Fruit fly (Drosophila melanogaster) whole organism, adult: ENCODE data around the gene CG7728.

Experiments used
- CG11617 ChIP-seq: fragments of 200-800 bp; sonication (Bioruptor generic); optimal IDR thresholded peaks from 2 replicates; lab custom pipeline; 2017; ENCODE audit warnings: mild to moderate bottlenecking, missing biosample characterization, missing genetic modification reagents, missing genetic modification characterization
- CG12768 ChIP-seq: fragments of 200-800 bp; sonication (Bioruptor generic); optimal IDR thresholded peaks from 2 replicates; lab custom pipeline; 2017; ENCODE audit warnings: missing biosample characterization, missing genetic modification characterization, mild to moderate bottlenecking, moderate library complexity, missing genetic modification reagents
- CG14711 ChIP-seq: fragments of 200-800 bp; sonication (Bioruptor generic); optimal IDR thresholded peaks from 2 replicates; lab custom pipeline; 2018; ENCODE audit warnings: missing biosample characterization, mild to moderate bottlenecking, missing genetic modification characterization, moderate library complexity
- CG1620 ChIP-seq: fragments of 200-800 bp; sonication (Bioruptor generic); optimal IDR thresholded peaks from 2 replicates; lab custom pipeline; 2016; ENCODE audit warnings: missing biosample characterization, missing genetic modification characterization
- CG33017 ChIP-seq: fragments of 200-800 bp; sonication (Bioruptor generic); optimal IDR thresholded peaks from 2 replicates; lab custom pipeline; 2018; ENCODE audit warnings: missing biosample characterization, mild to moderate bottlenecking, missing genetic modification characterization, moderate library complexity
- CG5204 ChIP-seq: fragments of 200-800 bp; sonication (Bioruptor generic); optimal IDR thresholded peaks from 2 replicates; lab custom pipeline; 2016; ENCODE audit warnings: missing biosample characterization, missing genetic modification characterization
- CG7045 ChIP-seq: fragments of 200-800 bp; sonication (Bioruptor generic); optimal IDR thresholded peaks from 2 replicates; lab custom pipeline; 2017; ENCODE audit warnings: missing biosample characterization, mild to moderate bottlenecking, missing genetic modification characterization
- CG7101 ChIP-seq: fragments of 200-800 bp; sonication (Bioruptor generic); optimal IDR thresholded peaks from 2 replicates; lab custom pipeline; 2018; ENCODE audit warnings: missing biosample characterization, mild to moderate bottlenecking, missing genetic modification characterization, moderate library complexity
- Clk ChIP-seq: fragments of 200-800 bp; sonication (Bioruptor generic); optimal IDR thresholded peaks from 2 replicates; lab custom pipeline; 2017; ENCODE audit warnings: missing biosample characterization, missing genetic modification characterization
- Crg-1 ChIP-seq: fragments of 200-800 bp; sonication (Bioruptor generic); optimal IDR thresholded peaks from 2 replicates; lab custom pipeline; 2016; ENCODE audit warnings: missing biosample characterization, missing genetic modification characterization
- Hr96 ChIP-seq: fragments of 200-800 bp; sonication (Bioruptor generic); optimal IDR thresholded peaks from 2 replicates; lab custom pipeline; 2016; ENCODE audit warnings: missing biosample characterization, missing genetic modification characterization
- Mnt ChIP-seq: fragments of 200-800 bp; sonication (Bioruptor generic); optimal IDR thresholded peaks from 2 replicates; lab custom pipeline; 2016; ENCODE audit warnings: missing biosample characterization, mild to moderate bottlenecking, missing genetic modification characterization
- bab1 ChIP-seq: fragments of 200-800 bp; sonication (Bioruptor generic); optimal IDR thresholded peaks from 3 replicates; lab custom pipeline; 2019; ENCODE audit warnings: missing biosample characterization, mild to moderate bottlenecking, missing genetic modification characterization, moderate library complexity
- cic ChIP-seq: fragments of 200-800 bp; sonication (Bioruptor generic); optimal IDR thresholded peaks from 2 replicates; lab custom pipeline; 2017; ENCODE audit warnings: missing biosample characterization, mild to moderate bottlenecking, missing genetic modification characterization, moderate library complexity
- cnc ChIP-seq, 2 experiments: fragments of >200 bp; optimal IDR thresholded peaks; 2 replicates each; lab custom pipeline; 2017
- kay ChIP-seq: fragments of 200-800 bp; sonication (Bioruptor generic); peaks from one replicate; lab custom pipeline; 2016; ENCODE audit warnings: missing biosample characterization, missing genetic modification characterization, borderline replicate concordance
- ovo ChIP-seq: fragments of 200-800 bp; sonication (Bioruptor generic); optimal IDR thresholded peaks from 2 replicates; lab custom pipeline; 2016; ENCODE audit warnings: missing biosample characterization, missing genetic modification characterization
- pad ChIP-seq: fragments of 200-800 bp; sonication (Bioruptor generic); optimal IDR thresholded peaks from 3 replicates; lab custom pipeline; 2017; ENCODE audit warnings: missing biosample characterization, missing genetic modification characterization, mild to moderate bottlenecking, moderate library complexity, missing genetic modification reagents
- tj ChIP-seq: fragments of 200-800 bp; sonication (Bioruptor generic); optimal IDR thresholded peaks from 3 replicates; lab custom pipeline; 2017; ENCODE audit warnings: missing biosample characterization, mild to moderate bottlenecking, missing genetic modification characterization, moderate library complexity
- toe ChIP-seq: fragments of 200-800 bp; sonication (Bioruptor generic); optimal IDR thresholded peaks from 2 replicates; lab custom pipeline; 2016; ENCODE audit warnings: missing biosample characterization, missing genetic modification characterization

The CG7728 gene

DNA sequence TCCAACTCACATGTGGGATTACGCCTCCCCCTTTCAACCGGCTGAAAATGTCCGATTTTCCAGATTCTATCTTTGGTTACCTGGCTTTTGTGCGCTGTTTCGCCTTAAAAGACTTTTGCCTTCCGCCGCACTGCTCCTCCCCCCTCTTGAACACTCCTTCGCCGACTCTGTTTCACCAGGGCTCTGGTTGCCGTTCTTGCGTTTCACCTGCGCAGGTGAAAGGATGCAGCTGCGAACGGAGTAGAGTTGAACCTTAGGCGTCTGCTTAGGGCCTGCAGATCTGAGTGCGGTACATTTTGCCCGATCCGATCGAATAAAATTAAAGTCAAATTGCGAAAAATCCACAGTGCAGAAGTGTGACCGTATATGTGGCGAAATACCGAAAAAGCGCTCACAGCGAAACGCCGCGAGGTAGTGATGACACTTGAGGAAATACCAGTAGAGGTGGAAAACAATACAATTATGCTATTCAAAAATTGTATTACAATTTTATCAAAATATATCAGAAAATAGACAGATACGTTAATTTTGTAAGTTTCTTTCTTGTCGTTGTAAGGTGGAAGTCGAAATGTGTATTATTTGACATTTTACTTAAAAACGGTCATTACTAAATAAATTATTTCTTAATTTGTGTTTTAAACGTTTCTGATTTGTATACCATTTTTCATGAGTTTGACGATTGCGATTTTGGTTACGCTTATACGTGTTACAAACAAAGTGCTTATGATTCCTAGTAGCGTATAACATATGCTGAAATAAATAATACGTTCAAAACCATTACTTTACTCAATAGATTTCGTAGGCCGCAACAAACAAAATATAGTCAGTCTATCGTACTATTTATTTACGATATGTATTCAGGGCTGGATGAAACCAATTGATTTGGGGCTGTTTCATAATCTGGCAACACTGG lies at the start of gene CG7728, which contains the start of gene CG6664:
TSS of gene CG7728 (plus strand) at position 874 of the 913 bp plus-strand sequence.
TSS of gene CG6664 (minus strand) at position 518 of the 913 bp plus-strand sequence.
- TF ChIP-seq CG33017 (tag; lab: Kevin White, UChicago) (no peak), ovo (peak; percentile 60), toe (GFP tag; lab: Kevin White, UChicago) (peak; percentile 69), Hr96 (GFP tag; lab: Kevin White, UChicago) (peak; percentile 68), CG14711 (tag; lab: Kevin White, UChicago) (no peak), CG1620 (GFP tag; lab: Kevin White, UChicago) (peak; percentile 37), cic (GFP tag; lab: Kevin White, UChicago) (no peak), CG12768 (peak; percentile 61), CG11617 (GFP tag; lab: Kevin White, UChicago) (peak; percentile 66), Clk (GFP tag; lab: Kevin White, UChicago) (peak; percentile 21), CG7045 (GFP tag; lab: Kevin White, UChicago) (peak; percentile 42), tj (GFP tag; lab: Kevin White, UChicago) (peak; percentile 48), cnc (optimal IDR thresholded peaks at IDR 0.05; lab: Kevin White, UChicago) (no peak), Mnt (peak; percentile 98), pad (peak; percentile 16), CG5204 (GFP tag; lab: Kevin White, UChicago) (no peak), bab1 (peak; percentile 54), kay (no peak), Crg-1 (GFP tag; lab: Kevin White, UChicago) (peak; percentile 15), CG7101 (tag; lab: Kevin White, UChicago) (peak; percentile 46)

DNA sequence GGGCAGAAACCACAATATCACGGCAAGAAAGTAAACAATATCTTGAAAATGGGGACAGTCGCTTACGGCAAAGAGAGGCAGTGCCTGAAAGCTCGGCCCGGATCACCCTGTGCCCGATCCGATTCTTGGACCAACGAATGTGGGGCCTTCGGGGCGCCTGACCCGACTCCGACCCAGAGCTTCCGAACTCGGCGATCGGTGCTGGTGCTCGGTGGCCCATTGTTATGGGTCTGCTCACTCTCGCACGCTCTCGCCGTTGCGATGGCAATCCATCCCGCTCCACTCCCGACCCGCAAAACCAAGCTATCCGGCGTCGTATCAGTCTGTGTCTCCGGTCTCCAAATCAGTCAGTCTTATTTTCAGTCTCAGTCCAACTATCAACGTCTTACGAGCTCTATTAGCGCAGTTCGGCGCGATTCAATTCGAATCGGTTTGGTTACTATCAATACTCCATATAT lies 46.7 kb upstream of the CG7728 start, which contains the start of gene Exn:
TSS of gene Exn (plus strand) at position 362 of the 458 bp plus-strand sequence.
- TF ChIP-seq kay (no peak), cic (GFP tag; lab: Kevin White, UChicago) (peak; percentile 76), Clk (GFP tag; lab: Kevin White, UChicago) (no peak), CG33017 (tag; lab: Kevin White, UChicago) (peak; percentile 46), toe (GFP tag; lab: Kevin White, UChicago) (no peak), Mnt (peak; percentile 66), CG1620 (GFP tag; lab: Kevin White, UChicago) (peak; percentile 29), pad (peak; percentile 47), CG7045 (GFP tag; lab: Kevin White, UChicago) (no peak), Crg-1 (GFP tag; lab: Kevin White, UChicago) (no peak), tj (GFP tag; lab: Kevin White, UChicago) (peak; percentile 1), CG12768 (peak; percentile 83), CG7101 (tag; lab: Kevin White, UChicago) (peak; percentile 28), bab1 (peak; percentile 77), cnc (optimal IDR thresholded peaks at IDR 0.05; lab: Kevin White, UChicago) (no peak), CG11617 (GFP tag; lab: Kevin White, UChicago) (peak; percentile 42)

DNA sequence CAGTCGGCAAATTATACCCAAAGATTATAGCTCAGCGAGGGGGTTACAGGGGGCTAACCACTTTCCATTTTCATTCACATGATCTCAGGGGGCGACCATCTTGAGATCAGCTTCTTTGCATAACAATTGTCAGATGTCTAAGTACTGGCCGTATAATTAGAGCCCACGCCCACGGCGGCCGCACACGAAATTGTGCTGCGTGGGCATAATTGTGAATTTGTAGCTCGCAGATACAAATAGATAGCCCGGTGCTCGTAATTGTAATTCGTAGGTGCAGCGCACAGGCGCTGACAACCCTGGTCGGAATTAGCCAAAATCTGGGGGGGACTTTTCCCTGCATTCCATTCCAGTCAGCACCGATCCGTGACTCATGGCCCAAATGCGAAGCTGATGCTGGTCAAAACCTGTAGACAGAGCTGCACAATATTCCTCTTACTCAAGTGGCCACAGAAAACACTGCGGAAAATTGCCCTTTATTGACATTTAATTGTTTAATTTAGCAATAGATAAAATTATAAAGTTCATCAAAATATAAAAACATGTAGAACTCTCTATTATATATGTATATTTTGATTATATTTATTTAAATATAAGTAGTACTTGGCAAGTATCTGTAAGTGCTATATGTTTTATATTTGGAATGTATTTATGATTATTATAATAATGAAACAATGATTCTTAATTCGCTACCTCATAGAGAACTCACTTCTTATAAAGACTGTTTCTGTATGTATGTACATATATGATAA lies 44.6 kb upstream of the CG7728 start:
- TF ChIP-seq CG5204 (GFP tag; lab: Kevin White, UChicago) (no peak), pad (no peak), Crg-1 (GFP tag; lab: Kevin White, UChicago) (no peak), tj (GFP tag; lab: Kevin White, UChicago) (peak; percentile 64)

DNA sequence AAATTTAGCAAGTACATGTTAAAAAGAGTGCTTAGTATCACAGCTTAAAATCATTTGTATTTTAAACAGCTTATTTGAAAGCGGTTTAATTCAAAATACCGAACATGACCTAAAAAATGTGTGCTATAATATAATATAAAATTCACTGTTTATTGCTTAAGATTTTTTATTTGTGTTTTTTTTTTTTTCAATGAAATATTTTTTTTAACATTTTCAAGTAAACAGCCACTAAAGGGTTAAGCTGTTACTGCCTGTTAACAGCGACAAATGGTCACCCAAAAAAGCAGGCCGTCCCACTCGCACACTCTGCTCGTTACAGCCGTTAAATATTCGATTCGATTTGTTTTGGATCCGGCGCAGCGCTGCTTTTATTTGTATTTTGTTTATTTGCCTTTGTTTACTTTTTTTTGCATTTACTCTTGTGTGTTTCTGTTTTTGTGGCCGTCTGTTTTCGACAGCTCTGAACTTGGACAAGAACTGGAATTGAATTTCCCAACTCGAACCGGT lies 41.6 kb upstream of the CG7728 start:
- TF ChIP-seq cnc (optimal IDR thresholded peaks at IDR 0.05; lab: Kevin White, UChicago) = no peak
- TF ChIP-seq kay = peak; percentile 42

DNA sequence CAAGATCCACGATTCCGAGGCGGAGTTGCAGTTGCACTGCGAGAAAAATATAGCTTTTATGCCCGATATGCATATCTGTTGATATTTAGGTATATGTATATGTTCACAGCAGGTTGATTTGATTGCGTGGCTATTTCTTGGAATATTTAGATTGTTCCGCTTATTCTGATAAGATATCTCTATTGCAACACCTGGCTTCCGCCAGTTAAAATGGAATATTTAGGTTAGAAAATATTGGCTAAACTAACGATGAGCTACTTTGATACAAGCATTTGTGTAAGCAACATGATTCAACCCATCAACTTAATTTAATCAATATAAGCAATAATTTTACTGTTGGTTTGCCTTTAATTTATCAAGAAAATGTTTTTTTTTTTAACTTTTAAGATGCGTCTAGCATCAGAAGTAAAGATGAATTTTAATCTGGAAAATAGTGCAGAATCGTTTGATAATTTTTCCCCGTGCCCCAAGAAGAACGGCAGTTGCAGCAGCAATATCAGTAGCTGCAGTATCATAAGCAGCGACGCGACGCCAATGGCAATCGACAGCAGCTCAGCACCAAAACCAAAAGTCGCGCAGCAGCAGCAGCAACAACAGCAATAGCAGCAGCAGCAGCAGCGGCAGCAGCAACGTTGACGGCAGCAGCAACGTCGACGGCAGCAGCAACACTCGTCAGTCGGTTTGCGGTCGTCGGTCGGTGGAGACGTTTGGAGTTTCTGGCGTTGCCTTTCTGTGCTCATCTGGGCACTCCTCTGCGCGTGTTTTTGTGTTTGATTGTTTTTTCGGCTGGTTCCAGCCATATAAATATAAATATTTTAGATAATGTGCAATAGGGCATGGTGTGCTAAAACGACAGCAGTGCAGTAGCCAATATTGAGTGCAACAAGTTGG lies 40.5 kb upstream of the CG7728 start:
- TF ChIP-seq cnc (optimal IDR thresholded peaks at IDR 0.05; lab: Kevin White, UChicago) (no peak), kay (peak; percentile 24)

DNA sequence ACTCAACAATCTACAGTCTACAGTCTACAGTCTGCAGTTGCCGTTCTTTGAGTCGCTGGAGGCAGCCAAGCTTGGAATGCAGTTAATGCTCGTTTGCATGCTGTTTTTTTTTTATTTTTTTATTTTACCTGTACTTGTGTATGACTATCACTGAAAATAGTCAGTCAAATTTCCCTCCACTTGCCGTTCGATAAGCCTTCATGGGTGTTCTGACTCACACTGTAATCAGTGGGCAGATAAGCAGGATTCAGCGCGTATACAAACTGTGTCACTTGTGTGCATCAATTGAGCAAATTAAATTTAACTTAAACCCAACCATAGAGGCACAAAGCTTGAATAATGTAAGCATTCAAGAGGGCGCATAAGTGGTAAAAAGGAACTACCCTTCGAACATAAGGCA lies 39.0 kb upstream of the CG7728 start:
- TF ChIP-seq tj (GFP tag; lab: Kevin White, UChicago) (no peak), Clk (GFP tag; lab: Kevin White, UChicago) (no peak), Mnt (no peak), toe (GFP tag; lab: Kevin White, UChicago) (no peak), cnc (optimal IDR thresholded peaks at IDR 0.05; lab: Kevin White, UChicago) (no peak), CG7045 (GFP tag; lab: Kevin White, UChicago) (no peak), CG12768 (no peak), CG11617 (GFP tag; lab: Kevin White, UChicago) (no peak), kay (peak; percentile 96)
